Worm (Caenorhabditis elegans) whole organism, young adult: ENCODE results near the gene T07D1.3.

Experiments used
- B0019.2 ChIP-seq: fragments of 200-800 bp; sonication (Bioruptor generic); conservative IDR thresholded peaks from 2 replicates; pipeline ENCODE4 v1.3.6; 2022; ENCODE audit warnings: missing genetic modification reagents, missing genetic modification characterization, missing compliant biosample characterization
- F10E7.11 ChIP-seq: sonication (generic microtip); optimal IDR thresholded peaks from 2 replicates; lab custom pipeline; 2017; ENCODE audit warnings: mild to moderate bottlenecking, missing genetic modification characterization, moderate library complexity, missing compliant biosample characterization
- F33H1.4 ChIP-seq: fragments of 200-800 bp; sonication (Bioruptor generic); IDR thresholded peaks from 2 replicates; pipeline ENCODE4 v1.3.6; 2022; ENCODE audit warnings: missing genetic modification reagents, missing genetic modification characterization, missing compliant biosample characterization
- F57A8.1 ChIP-seq: fragments of 200-800 bp; sonication (Bioruptor generic); optimal IDR thresholded peaks from 2 replicates; lab custom pipeline; 2018; ENCODE audit warnings: mild to moderate bottlenecking, missing genetic modification characterization, moderate library complexity, missing compliant biosample characterization
- F57C9.4 ChIP-seq: sonication (generic microtip); optimal IDR thresholded peaks from 2 replicates; lab custom pipeline; 2017; ENCODE audit warnings: mild to moderate bottlenecking, missing genetic modification characterization, missing compliant biosample characterization
- K12H6.12 ChIP-seq: fragments of 200-800 bp; sonication (Bioruptor generic); optimal IDR thresholded peaks from 2 replicates; lab custom pipeline; 2018; ENCODE audit warnings: mild to moderate bottlenecking, missing genetic modification characterization, missing compliant biosample characterization
- T07F8.4 ChIP-seq: sonication (generic microtip); optimal IDR thresholded peaks from 2 replicates; lab custom pipeline; 2016; ENCODE audit warnings: mild to moderate bottlenecking, missing genetic modification characterization, moderate library complexity, missing compliant biosample characterization
- ZK185.1 ChIP-seq: sonication (generic microtip); optimal IDR thresholded peaks from 2 replicates; lab custom pipeline; 2016; ENCODE audit warnings: mild to moderate bottlenecking, missing genetic modification characterization, missing compliant biosample characterization; ENCODE audit not compliant: poor library complexity, severe bottlenecking
- athp-1 ChIP-seq: sonication (generic microtip); optimal IDR thresholded peaks from 2 replicates; lab custom pipeline; 2017; ENCODE audit warnings: mild to moderate bottlenecking, missing genetic modification characterization, missing compliant biosample characterization
- ccch-3 ChIP-seq: fragments of 200-800 bp; sonication (Bioruptor generic); optimal IDR thresholded peaks from 2 replicates; lab custom pipeline; 2018; ENCODE audit warnings: mild to moderate bottlenecking, missing genetic modification characterization, missing compliant biosample characterization
- cebp-1 ChIP-seq, 2 experiments: fragments of 200-800 bp in 1 of 2; sonication (Bioruptor generic) in 1 of 2; sonication (generic microtip) in 1 of 2; IDR thresholded peaks in 1 of 2; optimal IDR thresholded peaks in 1 of 2; 2 replicates each; pipeline versions ENCODE4 v1.3.6 to Lab custom; 2017 to 2022; ENCODE audit warnings: missing compliant biosample characterization in 2 of 2, missing genetic modification characterization in 2 of 2, mild to moderate bottlenecking in 1 of 2, missing genetic modification reagents in 1 of 2, moderate library complexity in 1 of 2
- cebp-2 ChIP-seq: fragments of 200-800 bp; sonication (Bioruptor generic); IDR thresholded peaks from 2 replicates; pipeline ENCODE4 v1.3.6; 2022; ENCODE audit warnings: missing genetic modification characterization, missing compliant biosample characterization
- ceh-27 ChIP-seq: fragments of 200-800 bp; sonication (Bioruptor generic); optimal IDR thresholded peaks from 2 replicates; lab custom pipeline; 2018; ENCODE audit warnings: mild to moderate bottlenecking, missing genetic modification characterization, moderate library complexity, missing compliant biosample characterization
- ceh-91 ChIP-seq: fragments of 200-800 bp; sonication (Bioruptor generic); IDR thresholded peaks from 2 replicates; pipeline ENCODE4 v1.3.6; 2022; ENCODE audit warnings: missing genetic modification reagents, missing genetic modification characterization, missing compliant biosample characterization
- dpff-1 ChIP-seq: sonication (generic microtip); optimal IDR thresholded peaks from 2 replicates; lab custom pipeline; 2017; ENCODE audit warnings: mild to moderate bottlenecking, missing genetic modification characterization, missing compliant biosample characterization
- gei-17 ChIP-seq: fragments of 200-800 bp; sonication (Bioruptor generic); optimal IDR thresholded peaks from 2 replicates; lab custom pipeline; 2018; ENCODE audit warnings: mild to moderate bottlenecking, missing genetic modification characterization, missing compliant biosample characterization
- hlh-26 ChIP-seq: fragments of 200-800 bp; sonication (Bioruptor generic); conservative IDR thresholded peaks from 2 replicates; pipeline ENCODE4 v1.3.6; 2022; ENCODE audit warnings: missing genetic modification reagents, missing genetic modification characterization, missing compliant biosample characterization
- lin-35 ChIP-seq, 3 experiments: fragments of 150-350 bp in 2 of 3; sonication (generic microtip) in 1 of 3; optimal IDR thresholded peaks; 2 replicates each; lab custom pipeline; 2014 to 2018; ENCODE audit warnings: missing biosample characterization in 3 of 3, missing genetic modification characterization in 3 of 3, missing genetic modification reagents in 3 of 3
- lin-54 ChIP-seq: fragments of 200-800 bp; sonication (Bioruptor generic); optimal IDR thresholded peaks from 2 replicates; lab custom pipeline; 2018; ENCODE audit warnings: mild to moderate bottlenecking, missing genetic modification characterization, missing compliant biosample characterization
- lir-1 ChIP-seq: fragments of 200-800 bp; sonication (Bioruptor generic); conservative IDR thresholded peaks from 2 replicates; pipeline ENCODE4 v1.3.6; 2022; ENCODE audit warnings: missing genetic modification reagents, missing genetic modification characterization, missing compliant biosample characterization
- lsy-27 ChIP-seq: sonication (generic microtip); optimal IDR thresholded peaks from 2 replicates; lab custom pipeline; 2017; ENCODE audit warnings: missing genetic modification characterization, mild to moderate bottlenecking, missing compliant biosample characterization, antibody characterized with exemption, missing genotype, borderline replicate concordance; ENCODE audit not compliant: insufficient read depth
- madf-8 ChIP-seq: fragments of 200-800 bp; sonication (Bioruptor generic); conservative IDR thresholded peaks from 2 replicates; pipeline ENCODE4 v1.3.6; 2022; ENCODE audit warnings: missing genetic modification reagents, missing genetic modification characterization, missing compliant biosample characterization
- mel-28 ChIP-seq: sonication (generic microtip); optimal IDR thresholded peaks from 2 replicates; lab custom pipeline; 2016; ENCODE audit warnings: borderline replicate concordance, mild to moderate bottlenecking, missing genetic modification characterization, missing compliant biosample characterization
- nfya-1 ChIP-seq: sonication (generic microtip); optimal IDR thresholded peaks from 2 replicates; lab custom pipeline; 2017; ENCODE audit warnings: antibody characterized with exemption, missing compliant biosample characterization, missing genetic modification characterization, borderline replicate concordance; ENCODE audit not compliant: insufficient read depth
- nhr-80 ChIP-seq: sonication (generic microtip); optimal IDR thresholded peaks from 2 replicates; lab custom pipeline; 2016; ENCODE audit warnings: missing genetic modification characterization, missing compliant biosample characterization
- pha-4 ChIP-seq: fragments of 150-350 bp; sonication (generic microtip); optimal IDR thresholded peaks from 2 replicates; lab custom pipeline; 2014; ENCODE audit warnings: missing biosample characterization, missing genetic modification reagents, missing genetic modification characterization
- rec-8 ChIP-seq, 2 experiments: sonication (generic microtip); optimal IDR thresholded peaks; 2 replicates each; lab custom pipeline; 2016; ENCODE audit warnings: mild to moderate bottlenecking in 2 of 2, missing genetic modification characterization in 2 of 2, missing genetic modification reagents in 2 of 2, missing genotype in 2 of 2, missing biosample characterization in 1 of 2, missing compliant biosample characterization in 1 of 2, moderate library complexity in 1 of 2
- sdz-38 ChIP-seq: sonication (generic microtip); optimal IDR thresholded peaks from 2 replicates; lab custom pipeline; 2016; ENCODE audit warnings: missing genotype, missing genetic modification characterization, missing compliant biosample characterization
- snpc-3.4 ChIP-seq: sonication (generic microtip); optimal IDR thresholded peaks from 2 replicates; lab custom pipeline; 2017; ENCODE audit warnings: missing genetic modification characterization, mild to moderate bottlenecking, missing compliant biosample characterization, antibody characterized with exemption, moderate library complexity, missing genotype, missing genetic modification reagents
- tbp1 ChIP-seq: fragments of 200-800 bp; sonication (Bioruptor generic); optimal IDR thresholded peaks from 2 replicates; lab custom pipeline; 2018; ENCODE audit warnings: mild to moderate bottlenecking, missing genetic modification characterization, missing compliant biosample characterization
- ztf-18 ChIP-seq: sonication (generic microtip); optimal IDR thresholded peaks from 2 replicates; lab custom pipeline; 2016; ENCODE audit warnings: missing genotype, mild to moderate bottlenecking, missing genetic modification characterization, missing compliant biosample characterization
- ztf-25 ChIP-seq: fragments of 200-800 bp; sonication (Bioruptor generic); IDR thresholded peaks from 2 replicates; pipeline ENCODE4 v1.3.6; 2022; ENCODE audit warnings: missing genetic modification reagents, missing genetic modification characterization, missing compliant biosample characterization
- ztf-3 ChIP-seq: fragments of 200-800 bp; sonication (Bioruptor generic); optimal IDR thresholded peaks from 2 replicates; lab custom pipeline; 2018; ENCODE audit warnings: mild to moderate bottlenecking, missing genetic modification characterization, missing compliant biosample characterization

Gene T07D1.3

ce11 chrX:2457461-2457860 lies 14.3 kb upstream of the T07D1.3 start:
- TF ChIP-seq ceh-27 (GFP tag; lab: Kevin White, UChicago) (no peak), ceh-91 (GFP tag; lab: Robert Waterston, UW) (no peak), ztf-25 (GFP tag; lab: Robert Waterston, UW) (no peak), F33H1.4 (GFP tag; lab: Robert Waterston, UW) (no peak), athp-1 (tag; lab: Kevin White, UChicago) (no peak), tbp1 (GFP tag; lab: Kevin White, UChicago) (no peak), ccch-3 (GFP tag; lab: Kevin White, UChicago) (no peak), F10E7.11 (no peak), ZK185.1 (tag; lab: Kevin White, UChicago) (no peak), ztf-3 (no peak), nfya-1 (no peak), lir-1 (no peak), rec-8 (tag; optimal IDR thresholded peaks at IDR 0.05; lab: Kevin White, UChicago) (no peak), hlh-26 (GFP tag; lab: Robert Waterston, UW) (no peak), cebp-1 (GFP tag; IDR thresholded peaks at IDR 0.05; lab: Robert Waterston, UW) (no peak), cebp-1 (tag; optimal IDR thresholded peaks at IDR 0.05; lab: Kevin White, UChicago) (no peak), madf-8 (GFP tag; lab: Robert Waterston, UW) (no peak)

ce11 chrX:2456141-2456540 lies 12.9 kb upstream of the T07D1.3 start:
- no peak for TF ChIP-seq mel-28 (tag; lab: Kevin White, UChicago)
- TF ChIP-seq K12H6.12 (tag; lab: Kevin White, UChicago): peak; percentile 0

ce11 chrX:2454914-2455313 lies 11.7 kb upstream of the T07D1.3 start:
- TF ChIP-seq ztf-18 (tag; lab: Kevin White, UChicago) (no peak), F10E7.11 (no peak), cebp-1 (GFP tag; IDR thresholded peaks at IDR 0.05; lab: Robert Waterston, UW) (no peak), cebp-1 (tag; optimal IDR thresholded peaks at IDR 0.05; lab: Kevin White, UChicago) (peak; percentile 10)

ce11 chrX:2452716-2453115 lies 9.5 kb upstream of the T07D1.3 start:
- TF ChIP-seq sdz-38 (no peak), snpc-3.4 (tag; lab: Kevin White, UChicago) (no peak), F57A8.1 (no peak), B0019.2 (GFP tag; lab: Robert Waterston, UW) (no peak), gei-17 (GFP tag; lab: Kevin White, UChicago) (no peak), lin-35 (GFP tag; optimal IDR thresholded peaks at IDR 0.05; lab: Kevin White, UChicago) (no peak), pha-4 (tag; lab: Kevin White, UChicago) (no peak), T07F8.4 (tag; lab: Kevin White, UChicago) (no peak), dpff-1 (no peak), lsy-27 (no peak), lin-54 (GFP tag; lab: Kevin White, UChicago) (no peak), athp-1 (tag; lab: Kevin White, UChicago) (no peak), F57C9.4 (no peak), cebp-2 (GFP tag; lab: Robert Waterston, UW) (no peak), nhr-80 (tag; lab: Kevin White, UChicago) (no peak)
